Worm (Caenorhabditis elegans) whole organism, young adult: ENCODE results near the gene spp-27.

Experiments used
- D2030.7 ChIP-seq: fragments of 200-800 bp; sonication (Bioruptor generic); IDR thresholded peaks from 2 replicates; pipeline ENCODE4 v1.3.6; 2022; ENCODE audit warnings: missing genetic modification reagents, missing genetic modification characterization, missing compliant biosample characterization
- F55B11.4 ChIP-seq: sonication (generic microtip); optimal IDR thresholded peaks from 2 replicates; lab custom pipeline; 2016; ENCODE audit warnings: missing compliant biosample characterization, missing genetic modification characterization, borderline replicate concordance; ENCODE audit not compliant: insufficient read depth
- T26A5.8 ChIP-seq: sonication (generic microtip); optimal IDR thresholded peaks from 2 replicates; lab custom pipeline; 2016; ENCODE audit warnings: missing genetic modification characterization, missing compliant biosample characterization
- Y56A3A.18 ChIP-seq: fragments of 200-800 bp; sonication (Bioruptor generic); IDR thresholded peaks from 2 replicates; pipeline ENCODE4 v1.3.6; 2022; ENCODE audit warnings: missing genetic modification reagents, missing genetic modification characterization, missing compliant biosample characterization
- Y79H2A.3 ChIP-seq: fragments of 200-800 bp; sonication (Bioruptor generic); conservative IDR thresholded peaks from 2 replicates; pipeline ENCODE4 v1.3.6; 2022; ENCODE audit warnings: missing genetic modification reagents, missing genetic modification characterization, missing compliant biosample characterization
- aptf-2 ChIP-seq: fragments of 200-800 bp; sonication (Bioruptor generic); conservative IDR thresholded peaks from 2 replicates; pipeline ENCODE4 v1.3.6; 2022; ENCODE audit warnings: missing genetic modification reagents, missing genetic modification characterization, missing compliant biosample characterization
- atf-7 ChIP-seq: sonication (generic microtip); optimal IDR thresholded peaks from 2 replicates; lab custom pipeline; 2017; ENCODE audit warnings: mild to moderate bottlenecking, missing genetic modification characterization, missing compliant biosample characterization
- attf-3 ChIP-seq: fragments of 200-800 bp; sonication (Bioruptor generic); conservative IDR thresholded peaks from 2 replicates; pipeline ENCODE4 v1.3.6; 2022; ENCODE audit warnings: missing genetic modification reagents, missing genetic modification characterization, missing compliant biosample characterization
- attf-6 ChIP-seq: fragments of 200-800 bp; sonication (Bioruptor generic); IDR thresholded peaks from 2 replicates; pipeline ENCODE4 v1.3.6; 2022; ENCODE audit warnings: missing genetic modification reagents, missing genetic modification characterization, missing compliant biosample characterization
- cebp-1 ChIP-seq, 2 experiments: fragments of 200-800 bp in 1 of 2; sonication (Bioruptor generic) in 1 of 2; sonication (generic microtip) in 1 of 2; IDR thresholded peaks in 1 of 2; optimal IDR thresholded peaks in 1 of 2; 2 replicates each; pipeline versions ENCODE4 v1.3.6 to Lab custom; 2017 to 2022; ENCODE audit warnings: missing compliant biosample characterization in 2 of 2, missing genetic modification characterization in 2 of 2, mild to moderate bottlenecking in 1 of 2, missing genetic modification reagents in 1 of 2, moderate library complexity in 1 of 2
- ceh-100 ChIP-seq: fragments of 200-800 bp; sonication (Bioruptor generic); IDR thresholded peaks from 2 replicates; pipeline ENCODE4 v1.3.6; 2022; ENCODE audit warnings: missing genetic modification reagents, missing genetic modification characterization, missing compliant biosample characterization
- ceh-91 ChIP-seq: fragments of 200-800 bp; sonication (Bioruptor generic); IDR thresholded peaks from 2 replicates; pipeline ENCODE4 v1.3.6; 2022; ENCODE audit warnings: missing genetic modification reagents, missing genetic modification characterization, missing compliant biosample characterization
- dox-1 ChIP-seq: fragments of 200-800 bp; sonication (Bioruptor generic); IDR thresholded peaks from 2 replicates; pipeline ENCODE4 v1.3.6; 2022; ENCODE audit warnings: missing genetic modification reagents, missing genetic modification characterization, missing compliant biosample characterization
- dpff-1 ChIP-seq: sonication (generic microtip); optimal IDR thresholded peaks from 2 replicates; lab custom pipeline; 2017; ENCODE audit warnings: mild to moderate bottlenecking, missing genetic modification characterization, missing compliant biosample characterization
- him-1 ChIP-seq: sonication (generic microtip); optimal IDR thresholded peaks from 2 replicates; lab custom pipeline; 2016; ENCODE audit warnings: missing genotype, missing genetic modification reagents, missing genetic modification characterization, missing compliant biosample characterization
- hmg-1.2 ChIP-seq: fragments of 200-800 bp; sonication (Bioruptor generic); IDR thresholded peaks from 2 replicates; pipeline ENCODE4 v1.3.6; 2022; ENCODE audit warnings: missing genetic modification reagents, missing genetic modification characterization, missing compliant biosample characterization
- hmg-20 ChIP-seq: fragments of 200-800 bp; sonication (Bioruptor generic); IDR thresholded peaks from 2 replicates; pipeline ENCODE4 v1.3.6; 2022; ENCODE audit warnings: missing genetic modification reagents, missing genetic modification characterization, missing compliant biosample characterization
- let-607 ChIP-seq, 2 experiments: fragments of 200-800 bp in 1 of 2; sonication (Bioruptor generic) in 1 of 2; sonication (generic microtip) in 1 of 2; optimal IDR thresholded peaks; 2 replicates each; lab custom pipeline; 2016 to 2018; ENCODE audit warnings: mild to moderate bottlenecking in 2 of 2, missing compliant biosample characterization in 2 of 2, missing genetic modification characterization in 2 of 2, moderate library complexity in 2 of 2, missing genotype in 1 of 2
- lin-35 ChIP-seq, 3 experiments: fragments of 150-350 bp in 2 of 3; sonication (generic microtip) in 1 of 3; optimal IDR thresholded peaks; 2 replicates each; lab custom pipeline; 2014 to 2018; ENCODE audit warnings: missing biosample characterization in 3 of 3, missing genetic modification characterization in 3 of 3, missing genetic modification reagents in 3 of 3
- lin-40 ChIP-seq: sonication (generic microtip); optimal IDR thresholded peaks from 2 replicates; lab custom pipeline; 2016; ENCODE audit warnings: missing genetic modification characterization, mild to moderate bottlenecking, missing compliant biosample characterization, missing genotype, missing genetic modification reagents
- lir-1 ChIP-seq: fragments of 200-800 bp; sonication (Bioruptor generic); conservative IDR thresholded peaks from 2 replicates; pipeline ENCODE4 v1.3.6; 2022; ENCODE audit warnings: missing genetic modification reagents, missing genetic modification characterization, missing compliant biosample characterization
- lsy-27 ChIP-seq: sonication (generic microtip); optimal IDR thresholded peaks from 2 replicates; lab custom pipeline; 2017; ENCODE audit warnings: missing genetic modification characterization, mild to moderate bottlenecking, missing compliant biosample characterization, antibody characterized with exemption, missing genotype, borderline replicate concordance; ENCODE audit not compliant: insufficient read depth
- madf-3 ChIP-seq: fragments of 200-800 bp; sonication (Bioruptor generic); IDR thresholded peaks from 2 replicates; pipeline ENCODE4 v1.3.6; 2022; ENCODE audit warnings: missing genetic modification reagents, missing genetic modification characterization, missing compliant biosample characterization
- madf-8 ChIP-seq: fragments of 200-800 bp; sonication (Bioruptor generic); conservative IDR thresholded peaks from 2 replicates; pipeline ENCODE4 v1.3.6; 2022; ENCODE audit warnings: missing genetic modification reagents, missing genetic modification characterization, missing compliant biosample characterization
- mes-4 ChIP-seq: sonication (generic microtip); optimal IDR thresholded peaks from 2 replicates; lab custom pipeline; 2016; ENCODE audit warnings: missing genotype, missing genetic modification characterization, missing compliant biosample characterization
- nfya-2 ChIP-seq: fragments of 200-800 bp; sonication (Bioruptor generic); IDR thresholded peaks from 2 replicates; pipeline ENCODE4 v1.3.6; 2022; ENCODE audit warnings: missing genetic modification reagents, missing genetic modification characterization, missing compliant biosample characterization
- nhr-120 ChIP-seq: fragments of 200-800 bp; sonication (Bioruptor generic); IDR thresholded peaks from 2 replicates; pipeline ENCODE4 v1.3.6; 2022; ENCODE audit warnings: missing genetic modification characterization, missing compliant biosample characterization
- nhr-27 ChIP-seq: fragments of 200-800 bp; sonication (Bioruptor generic); optimal IDR thresholded peaks from 2 replicates; lab custom pipeline; 2018; ENCODE audit warnings: mild to moderate bottlenecking, missing genetic modification characterization, moderate library complexity, missing compliant biosample characterization
- pbrm-1 ChIP-seq: fragments of 200-800 bp; sonication (Bioruptor generic); IDR thresholded peaks from 2 replicates; pipeline ENCODE4 v1.3.6; 2022; ENCODE audit warnings: missing genetic modification reagents, missing genetic modification characterization, missing compliant biosample characterization
- pha-4 ChIP-seq: fragments of 150-350 bp; sonication (generic microtip); optimal IDR thresholded peaks from 2 replicates; lab custom pipeline; 2014; ENCODE audit warnings: missing biosample characterization, missing genetic modification reagents, missing genetic modification characterization
- repo-1 ChIP-seq: sonication (generic microtip); optimal IDR thresholded peaks from 2 replicates; lab custom pipeline; 2017; ENCODE audit warnings: mild to moderate bottlenecking, missing genetic modification characterization, missing compliant biosample characterization
- sdz-38 ChIP-seq: sonication (generic microtip); optimal IDR thresholded peaks from 2 replicates; lab custom pipeline; 2016; ENCODE audit warnings: missing genotype, missing genetic modification characterization, missing compliant biosample characterization
- sea-2 ChIP-seq: fragments of 200-800 bp; sonication (Bioruptor generic); IDR thresholded peaks from 2 replicates; pipeline ENCODE4 v1.3.6; 2022; ENCODE audit warnings: missing genetic modification characterization, missing compliant biosample characterization
- tbp1 ChIP-seq: fragments of 200-800 bp; sonication (Bioruptor generic); optimal IDR thresholded peaks from 2 replicates; lab custom pipeline; 2018; ENCODE audit warnings: mild to moderate bottlenecking, missing genetic modification characterization, missing compliant biosample characterization
- unc-62 ChIP-seq: fragments of 150-350 bp; optimal IDR thresholded peaks from 2 replicates; lab custom pipeline; 2014; ENCODE audit warnings: missing biosample characterization, missing genetic modification reagents, missing genetic modification characterization
- zfh-2 ChIP-seq: fragments of 200-800 bp; sonication (Bioruptor generic); conservative IDR thresholded peaks from 2 replicates; pipeline ENCODE4 v1.3.6; 2022; ENCODE audit warnings: missing genetic modification reagents, missing genetic modification characterization, missing compliant biosample characterization
- zim-3 ChIP-seq: sonication (generic microtip); optimal IDR thresholded peaks from 2 replicates; lab custom pipeline; 2017; ENCODE audit warnings: mild to moderate bottlenecking, missing genetic modification characterization, moderate library complexity, missing compliant biosample characterization
- ztf-25 ChIP-seq: fragments of 200-800 bp; sonication (Bioruptor generic); IDR thresholded peaks from 2 replicates; pipeline ENCODE4 v1.3.6; 2022; ENCODE audit warnings: missing genetic modification reagents, missing genetic modification characterization, missing compliant biosample characterization
- ztf-28 ChIP-seq: fragments of 200-800 bp; sonication (Bioruptor generic); IDR thresholded peaks from 2 replicates; pipeline ENCODE4 v1.3.6; 2022; ENCODE audit warnings: missing genetic modification reagents, missing genetic modification characterization, missing compliant biosample characterization
- ztf-3 ChIP-seq: fragments of 200-800 bp; sonication (Bioruptor generic); optimal IDR thresholded peaks from 2 replicates; lab custom pipeline; 2018; ENCODE audit warnings: mild to moderate bottlenecking, missing genetic modification characterization, missing compliant biosample characterization

Gene spp-27

ce11 chrV:6606197-6606596 is 49.3 kb upstream of the spp-27 start (continued):
- TF ChIP-seq ceh-91 (GFP tag; lab: Robert Waterston, UW) (no peak), cebp-1 (GFP tag; IDR thresholded peaks at IDR 0.05; lab: Robert Waterston, UW) (peak; percentile 83), cebp-1 (tag; optimal IDR thresholded peaks at IDR 0.05; lab: Kevin White, UChicago) (peak; percentile 96), unc-62 (GFP tag; lab: Kevin White, UChicago) (no peak), repo-1 (tag; lab: Kevin White, UChicago) (peak; percentile 3), tbp1 (peak; percentile 25), hmg-20 (GFP tag; lab: Robert Waterston, UW) (no peak), dpff-1 (tag; lab: Kevin White, UChicago) (peak; percentile 56), lir-1 (GFP tag; lab: Robert Waterston, UW) (no peak), attf-3 (GFP tag; lab: Robert Waterston, UW) (no peak), nfya-2 (GFP tag; lab: Robert Waterston, UW) (0 out of 2 replicates have a peak, but pooled peaks have one; percentile 36), Y56A3A.18 (GFP tag; lab: Robert Waterston, UW) (no peak)

- TF ChIP-seq F55B11.4 (tag; lab: Kevin White, UChicago) (no peak), T26A5.8 (tag; lab: Kevin White, UChicago) (no peak), pha-4 (tag; lab: Kevin White, UChicago) (no peak), unc-62 (GFP tag; lab: Kevin White, UChicago) (no peak), nhr-120 (GFP tag; lab: Robert Waterston, UW) (no peak), ceh-91 (GFP tag; lab: Robert Waterston, UW) (no peak), sea-2 (GFP tag; lab: Robert Waterston, UW) (no peak), madf-8 (GFP tag; lab: Robert Waterston, UW) (no peak), D2030.7 (GFP tag; lab: Robert Waterston, UW) (no peak), ztf-25 (GFP tag; lab: Robert Waterston, UW) (no peak), sdz-38 (tag; lab: Kevin White, UChicago) (no peak), dox-1 (GFP tag; lab: Robert Waterston, UW) (no peak), him-1 (no peak)
Observed at ce11 chrV:6605275-6605674, 48.3 kb upstream of the spp-27 start, which contains the start of gene ZK1055.7. Gene ZK1055.7 (minus strand): TSS chrV:6605375.

- TF ChIP-seq ceh-91 (GFP tag; lab: Robert Waterston, UW), result no peak
- no peak for TF ChIP-seq tbp1
- TF ChIP-seq let-607 (tag; optimal IDR thresholded peaks at IDR 0.05; lab: Kevin White, UChicago), result no peak
- no peak for TF ChIP-seq zim-3
- no peak for TF ChIP-seq lin-35 (GFP tag; optimal IDR thresholded peaks at IDR 0.05; lab: Kevin White, UChicago)
- no peak for TF ChIP-seq ztf-3 (GFP tag; lab: Kevin White, UChicago)
- TF ChIP-seq nhr-27 (tag; lab: Kevin White, UChicago), result no peak
- TF ChIP-seq zfh-2, result peak; percentile 40; the same call in 1 of the 2 replicates
Observed at ce11 chrV:6602556-6603062, 45.7 kb upstream of the spp-27 start, which contains the start of gene ZK1055.6. Gene ZK1055.6 (minus strand): TSS chrV:6602606.

- TF ChIP-seq lin-40 (tag; lab: Kevin White, UChicago), result no peak
- TF ChIP-seq ztf-28 (GFP tag; lab: Robert Waterston, UW), result peak; percentile 89
- TF ChIP-seq mes-4 (tag; lab: Kevin White, UChicago), result no peak
- TF ChIP-seq pbrm-1, result peak; percentile 78
- TF ChIP-seq repo-1 (tag; lab: Kevin White, UChicago), result no peak
- TF ChIP-seq Y56A3A.18 (GFP tag; lab: Robert Waterston, UW), result 0 out of 2 replicates have a peak, but pooled peaks have one; percentile 28
- peak; percentile 79 for TF ChIP-seq attf-6
- peak; percentile 94 for TF ChIP-seq madf-3 (GFP tag; lab: Robert Waterston, UW)
- no peak for TF ChIP-seq Y79H2A.3
- TF ChIP-seq hmg-1.2 (GFP tag; lab: Robert Waterston, UW), result peak; percentile 71
- no peak for TF ChIP-seq lsy-27 (tag; lab: Kevin White, UChicago)
- TF ChIP-seq ceh-100, result peak; percentile 53; the same call in 1 of the 2 replicates
- TF ChIP-seq tbp1, result no peak
- peak; percentile 99 for TF ChIP-seq ceh-91 (GFP tag; lab: Robert Waterston, UW)
- TF ChIP-seq atf-7, result no peak
- no peak for TF ChIP-seq T26A5.8 (tag; lab: Kevin White, UChicago)
- no peak for TF ChIP-seq aptf-2 (GFP tag; lab: Robert Waterston, UW)
Observed at ce11 chrV:6593700-6594244, 36.8 kb upstream of the spp-27 start, which contains the start of gene hcp-1. Gene hcp-1 (plus strand): TSS chrV:6594194.
